Fruit fly (Drosophila melanogaster) whole organism, embryonic: ENCODE data around the gene Cp36.

Source experiments
- Ada2b ChIP-seq: fragments of 200-800 bp; sonication (Bioruptor generic); IDR thresholded peaks from 2 replicates; pipeline ENCODE4 v1.3.6; 2022; ENCODE audit warnings: missing biosample characterization, missing genetic modification characterization
- CG10147 ChIP-seq: fragments of 200-800 bp; sonication (Bioruptor generic); optimal IDR thresholded peaks from 2 replicates; lab custom pipeline; 2019; ENCODE audit warnings: missing biosample characterization, mild to moderate bottlenecking, missing genetic modification characterization, moderate library complexity
- CG1024 ChIP-seq: fragments of 200-800 bp; sonication (Bioruptor generic); IDR thresholded peaks from 2 replicates; pipeline ENCODE4 v1.3.6; 2022; ENCODE audit warnings: missing biosample characterization, missing genetic modification characterization
- CG10431 ChIP-seq: fragments of 200-800 bp; sonication (Bioruptor generic); optimal IDR thresholded peaks from 3 replicates; lab custom pipeline; 2018; ENCODE audit warnings: missing biosample characterization, mild to moderate bottlenecking, missing genetic modification characterization
- CG12391 ChIP-seq: fragments of 200-800 bp; sonication (Bioruptor generic); optimal IDR thresholded peaks from 3 replicates; lab custom pipeline; 2018; ENCODE audit warnings: missing biosample characterization, mild to moderate bottlenecking, missing genetic modification characterization, moderate library complexity
- CG13287 ChIP-seq: fragments of 200-800 bp; sonication (Bioruptor generic); IDR thresholded peaks from 2 replicates; pipeline ENCODE4 v1.3.6; 2022; ENCODE audit warnings: missing biosample characterization, missing genetic modification characterization; ENCODE audit not compliant: partially characterized antibody
- CG14667 ChIP-seq: fragments of 200-800 bp; sonication (Bioruptor generic); IDR thresholded peaks from 2 replicates; pipeline ENCODE4 v1.3.6; 2022; ENCODE audit warnings: missing biosample characterization, missing genetic modification characterization
- CG15479 ChIP-seq: fragments of 200-800 bp; sonication (Bioruptor generic); optimal IDR thresholded peaks from 3 replicates; lab custom pipeline; 2019; ENCODE audit warnings: missing biosample characterization, mild to moderate bottlenecking, missing genetic modification characterization, moderate library complexity
- CG1647 ChIP-seq: fragments of 200-800 bp; sonication (Bioruptor generic); optimal IDR thresholded peaks from 3 replicates; lab custom pipeline; 2016; ENCODE audit warnings: missing biosample characterization, missing genetic modification characterization
- CG17829 ChIP-seq: fragments of 200-800 bp; optimal IDR thresholded peaks from 2 replicates; lab custom pipeline; 2019; ENCODE audit warnings: missing biosample characterization, mild to moderate bottlenecking, missing genetic modification characterization, moderate library complexity
- CG17912 ChIP-seq: fragments of 200-800 bp; sonication (Bioruptor generic); optimal IDR thresholded peaks from 2 replicates; lab custom pipeline; 2018; ENCODE audit warnings: missing biosample characterization, mild to moderate bottlenecking, missing genetic modification characterization
- CG1832 ChIP-seq: fragments of 200-800 bp; sonication (Bioruptor generic); optimal IDR thresholded peaks from 2 replicates; lab custom pipeline; 2017; ENCODE audit warnings: missing biosample characterization, mild to moderate bottlenecking, missing genetic modification characterization, inconsistent platforms
- CG2129 ChIP-seq: fragments of 200-800 bp; sonication (Bioruptor generic); IDR thresholded peaks from 2 replicates; pipeline ENCODE4 v1.3.6; 2022; ENCODE audit warnings: missing biosample characterization, missing genetic modification characterization; ENCODE audit not compliant: partially characterized antibody
- CG3163 ChIP-seq: fragments of 200-800 bp; sonication (Bioruptor generic); optimal IDR thresholded peaks from 3 replicates; lab custom pipeline; 2016; ENCODE audit warnings: missing biosample characterization, missing genetic modification characterization
- CG3407 ChIP-seq: fragments of 200-800 bp; sonication (Bioruptor generic); optimal IDR thresholded peaks from 2 replicates; lab custom pipeline; 2018; ENCODE audit warnings: missing biosample characterization, mild to moderate bottlenecking, missing genetic modification characterization
- CG4328 ChIP-seq: fragments of 200-800 bp; sonication (Bioruptor generic); optimal IDR thresholded peaks from 3 replicates; lab custom pipeline; 2017; ENCODE audit warnings: missing biosample characterization, missing genetic modification reagents, missing genetic modification characterization
- CG6175 ChIP-seq: fragments of 200-800 bp; sonication (Bioruptor generic); IDR thresholded peaks from 3 replicates; pipeline ENCODE4 v1.3.6; 2022; ENCODE audit warnings: missing biosample characterization, missing genetic modification characterization
- CG6272 ChIP-seq: fragments of 200-800 bp; sonication (Bioruptor generic); IDR thresholded peaks from 2 replicates; pipeline ENCODE4 v1.3.6; 2022; ENCODE audit warnings: missing biosample characterization, missing genetic modification characterization
- CG7786 ChIP-seq: fragments of 200-800 bp; sonication (Bioruptor generic); optimal IDR thresholded peaks from 2 replicates; lab custom pipeline; 2016; ENCODE audit warnings: missing biosample characterization, missing genetic modification characterization
- CG8478 ChIP-seq: fragments of >200 bp; optimal IDR thresholded peaks from 2 replicates; lab custom pipeline; 2018
- CG9817 ChIP-seq: fragments of 200-800 bp; sonication (Bioruptor generic); optimal IDR thresholded peaks from 2 replicates; lab custom pipeline; 2018; ENCODE audit warnings: missing biosample characterization, mild to moderate bottlenecking, missing genetic modification characterization, moderate library complexity
- Dip3 ChIP-seq: fragments of 200-800 bp; sonication (Bioruptor generic); optimal IDR thresholded peaks from 3 replicates; lab custom pipeline; 2016; ENCODE audit warnings: missing biosample characterization, missing genetic modification characterization
- E2f1 ChIP-seq: fragments of 200-800 bp; sonication (Bioruptor generic); IDR thresholded peaks from 2 replicates; pipeline ENCODE4 v1.3.6; 2022; ENCODE audit warnings: missing biosample characterization, missing genetic modification characterization
- Hr39 ChIP-seq: fragments of >200 bp; optimal IDR thresholded peaks from 2 replicates; lab custom pipeline; 2017
- Jarid2 ChIP-seq: fragments of 200-800 bp; sonication (Bioruptor generic); optimal IDR thresholded peaks from 3 replicates; lab custom pipeline; 2017; ENCODE audit warnings: mild to moderate bottlenecking, missing biosample characterization, missing genetic modification reagents, missing genetic modification characterization
- MTF-1 ChIP-seq: fragments of 200-800 bp; sonication (Bioruptor generic); optimal IDR thresholded peaks from 2 replicates; lab custom pipeline; 2018; ENCODE audit warnings: missing biosample characterization, mild to moderate bottlenecking, missing genetic modification characterization, borderline replicate concordance
- Mes4 ChIP-seq: fragments of 200-800 bp; sonication (Bioruptor generic); optimal IDR thresholded peaks from 2 replicates; lab custom pipeline; 2016; ENCODE audit warnings: missing biosample characterization, missing genetic modification characterization
- Nf-YA ChIP-seq: fragments of 200-800 bp; sonication (Bioruptor generic); IDR thresholded peaks from 2 replicates; pipeline ENCODE4 v1.3.6; 2022; ENCODE audit warnings: missing biosample characterization, missing genetic modification characterization
- Side ChIP-seq: fragments of 200-800 bp; sonication (Bioruptor generic); optimal IDR thresholded peaks from 2 replicates; lab custom pipeline; 2016; ENCODE audit warnings: missing biosample characterization, missing genetic modification characterization
- ac ChIP-seq: fragments of 200-800 bp; sonication (Bioruptor generic); optimal IDR thresholded peaks from 3 replicates; lab custom pipeline; 2017; ENCODE audit warnings: missing biosample characterization, mild to moderate bottlenecking, missing genetic modification characterization
- bowl ChIP-seq: fragments of 200-800 bp; sonication (Bioruptor generic); IDR thresholded peaks from 2 replicates; pipeline ENCODE4 v1.3.6; 2022; ENCODE audit warnings: missing biosample characterization, missing genetic modification characterization
- caup ChIP-seq: fragments of 200-800 bp; sonication (Bioruptor generic); optimal IDR thresholded peaks from 3 replicates; lab custom pipeline; 2017; ENCODE audit warnings: missing biosample characterization, mild to moderate bottlenecking, missing genetic modification characterization, moderate library complexity; ENCODE audit not compliant: severe bottlenecking
- cg ChIP-seq: fragments of 200-800 bp; sonication (Bioruptor generic); optimal IDR thresholded peaks from 3 replicates; lab custom pipeline; 2019; ENCODE audit warnings: missing biosample characterization, mild to moderate bottlenecking, missing genetic modification characterization, moderate library complexity
- ftz-f1 ChIP-seq: fragments of 200-800 bp; sonication (Bioruptor generic); optimal IDR thresholded peaks from 2 replicates; lab custom pipeline; 2016; ENCODE audit warnings: missing biosample characterization, missing genetic modification characterization
- gsb ChIP-seq: fragments of 200-800 bp; sonication (Bioruptor generic); IDR thresholded peaks from 2 replicates; pipeline ENCODE4 v1.3.6; 2022; ENCODE audit warnings: missing biosample characterization, missing genetic modification characterization
- gt ChIP-seq: fragments of 200-800 bp; sonication (Bioruptor generic); IDR thresholded peaks from 2 replicates; pipeline ENCODE4 v1.3.6; 2022; ENCODE audit warnings: missing biosample characterization, missing genetic modification characterization
- ind ChIP-seq: fragments of 200-800 bp; sonication (Bioruptor generic); optimal IDR thresholded peaks from 3 replicates; lab custom pipeline; 2016; ENCODE audit warnings: missing biosample characterization, missing genetic modification characterization
- jing ChIP-seq: fragments of 200-800 bp; sonication (Bioruptor generic); optimal IDR thresholded peaks from 2 replicates; lab custom pipeline; 2018; ENCODE audit warnings: missing biosample characterization, mild to moderate bottlenecking, missing genetic modification characterization
- ken ChIP-seq: fragments of 200-800 bp; sonication (Bioruptor generic); IDR thresholded peaks from 3 replicates; pipeline ENCODE4 v1.3.6; 2022; ENCODE audit warnings: missing biosample characterization, missing genetic modification characterization
- maf-S ChIP-seq: fragments of 200-800 bp; sonication (Bioruptor generic); optimal IDR thresholded peaks from 2 replicates; lab custom pipeline; 2016; ENCODE audit warnings: missing biosample characterization, missing genetic modification characterization
- mirr ChIP-seq: fragments of 200-800 bp; sonication (Bioruptor generic); optimal IDR thresholded peaks from 3 replicates; lab custom pipeline; 2018; ENCODE audit warnings: missing biosample characterization, mild to moderate bottlenecking, missing genetic modification characterization
- oc ChIP-seq: fragments of 200-800 bp; sonication (Bioruptor generic); optimal IDR thresholded peaks from 2 replicates; lab custom pipeline; 2018; ENCODE audit warnings: missing biosample characterization, mild to moderate bottlenecking, missing genetic modification characterization, moderate library complexity
- pan ChIP-seq, 4 experiments: fragments of >200 bp in 3 of 4; fragments of 200-800 bp in 1 of 4; sonication (Bioruptor generic) in 1 of 4; optimal IDR thresholded peaks in 3 of 4; IDR thresholded peaks in 1 of 4; 2 replicates each; pipeline versions ENCODE4 v1.3.6 to Lab custom; 2017 to 2022; ENCODE audit warnings: missing biosample characterization in 2 of 4, missing genetic modification characterization in 2 of 4, mixed read lengths in 1 of 4
- sc ChIP-seq, 3 experiments: fragments of >200 bp in 2 of 3; fragments of 200-800 bp in 1 of 3; sonication (Bioruptor generic) in 1 of 3; optimal IDR thresholded peaks; 2 replicates in 2 of 3; 3 replicates in 1 of 3; lab custom pipeline; 2017; ENCODE audit warnings: mild to moderate bottlenecking in 1 of 3, missing biosample characterization in 1 of 3, missing genetic modification characterization in 1 of 3, missing genetic modification reagents in 1 of 3
- sr ChIP-seq: fragments of 200-800 bp; sonication (Bioruptor generic); IDR thresholded peaks from 3 replicates; pipeline ENCODE4 v1.3.6; 2022; ENCODE audit warnings: missing biosample characterization, missing genetic modification characterization
- sug ChIP-seq: fragments of 200-800 bp; optimal IDR thresholded peaks from 2 replicates; lab custom pipeline; 2019; ENCODE audit warnings: missing biosample characterization, mild to moderate bottlenecking, missing genetic modification characterization, moderate library complexity
- tio ChIP-seq: fragments of 200-800 bp; sonication (Bioruptor generic); optimal IDR thresholded peaks from 2 replicates; lab custom pipeline; 2017; ENCODE audit warnings: missing biosample characterization, missing genetic modification characterization, inconsistent platforms
- toy ChIP-seq: fragments of 200-800 bp; sonication (Bioruptor generic); IDR thresholded peaks from 2 replicates; pipeline ENCODE4 v1.3.6; 2022; ENCODE audit warnings: missing biosample characterization, missing genetic modification characterization
- trem ChIP-seq: fragments of 200-800 bp; optimal IDR thresholded peaks from 3 replicates; lab custom pipeline; 2019; ENCODE audit warnings: missing biosample characterization, mild to moderate bottlenecking, missing genetic modification characterization, moderate library complexity
- unpg ChIP-seq: fragments of 200-800 bp; sonication (Bioruptor generic); optimal IDR thresholded peaks from 3 replicates; lab custom pipeline; 2018; ENCODE audit warnings: missing biosample characterization, mild to moderate bottlenecking, missing genetic modification characterization, moderate library complexity
- yki ChIP-seq: fragments of >200 bp; optimal IDR thresholded peaks from 3 replicates; lab custom pipeline; 2018

Gene Cp36

dm6 chrX:8491452-8492046 lies 12.4 kb downstream of the Cp36 start (continued):
- TF ChIP-seq caup (GFP tag; lab: Kevin White, UChicago) (no peak), trem (tag; lab: Kevin White, UChicago) (no peak), CG7786 (GFP tag; lab: Kevin White, UChicago) (no peak), gt (GFP tag; lab: Robert Waterston, UW) (no peak), Side (GFP tag; lab: Kevin White, UChicago) (no peak), sc (optimal IDR thresholded peaks at IDR 0.05; lab: Kevin White, UChicago) (no peak), sc (GFP tag; optimal IDR thresholded peaks at IDR 0.05; lab: Kevin White, UChicago) (no peak), ftz-f1 (GFP tag; lab: Kevin White, UChicago) (no peak), CG4328 (GFP tag; lab: Kevin White, UChicago) (no peak), MTF-1 (GFP tag; lab: Kevin White, UChicago) (no peak), Ada2b (no peak), CG3163 (GFP tag; lab: Kevin White, UChicago) (no peak), Jarid2 (no peak), sr (GFP tag; lab: Robert Waterston, UW) (no peak), CG10147 (GFP tag; lab: Kevin White, UChicago) (no peak), CG1647 (GFP tag; lab: Kevin White, UChicago) (no peak), CG13287 (GFP tag; lab: Robert Waterston, UW) (no peak), E2f1 (GFP tag; lab: Robert Waterston, UW) (no peak), pan (optimal IDR thresholded peaks at IDR 0.05; lab: Kevin White, UChicago) (no peak), pan (GFP tag; optimal IDR thresholded peaks at IDR 0.05 in 1 of 2, IDR thresholded peaks at IDR 0.05 in 1 of 2) (no peak), CG3407 (GFP tag; lab: Kevin White, UChicago) (no peak), unpg (peak; percentile 17), CG17829 (tag; lab: Kevin White, UChicago) (no peak), ken (GFP tag; lab: Robert Waterston, UW) (no peak), Hr39 (no peak), CG1024 (GFP tag; lab: Robert Waterston, UW) (no peak), CG9817 (tag; lab: Kevin White, UChicago) (no peak), yki (lab: Kevin White, UChicago) (no peak), CG1832 (GFP tag; lab: Kevin White, UChicago) (no peak), Nf-YA (GFP tag; lab: Robert Waterston, UW) (no peak), CG10431 (GFP tag; lab: Kevin White, UChicago) (no peak), Mes4 (GFP tag; lab: Kevin White, UChicago) (no peak), CG8478 (lab: Kevin White, UChicago) (no peak), gsb (GFP tag; lab: Robert Waterston, UW) (no peak), CG6272 (0 out of 2 replicates have a peak, but pooled peaks have one; percentile 12), maf-S (GFP tag; lab: Kevin White, UChicago) (no peak), Dip3 (no peak), cg (GFP tag; lab: Kevin White, UChicago) (no peak), jing (no peak), ac (GFP tag; lab: Kevin White, UChicago) (no peak), CG17912 (no peak), bowl (GFP tag; lab: Robert Waterston, UW) (no peak), toy (GFP tag; lab: Robert Waterston, UW) (no peak), CG14667 (GFP tag; lab: Robert Waterston, UW) (no peak), oc (tag; lab: Kevin White, UChicago) (no peak), ind (GFP tag; lab: Kevin White, UChicago) (peak; percentile 32), tio (GFP tag; lab: Kevin White, UChicago) (peak; percentile 38), CG6175 (GFP tag; lab: Robert Waterston, UW) (no peak), mirr (GFP tag; lab: Kevin White, UChicago) (no peak), CG15479 (GFP tag; lab: Kevin White, UChicago) (no peak), sug (tag; lab: Kevin White, UChicago) (no peak), CG2129 (GFP tag; lab: Robert Waterston, UW) (no peak), CG12391 (peak; percentile 5)
